Fruit fly (Drosophila melanogaster) Kc167 (cell line): Measurements from ENCODE around the gene Sec24CD.

Experiments used
- Myc ChIP-seq: fragments of >200 bp; optimal IDR thresholded peaks from 2 replicates; lab custom pipeline; 2017; ENCODE audit warnings: missing external identifiers
- Sin3A ChIP-seq: fragments of >200 bp; optimal IDR thresholded peaks from 2 replicates; lab custom pipeline; 2018; ENCODE audit warnings: missing external identifiers
- psq ChIP-seq: fragments of >200 bp; optimal IDR thresholded peaks from 2 replicates; lab custom pipeline; 2017; ENCODE audit warnings: missing external identifiers
- ttk ChIP-seq: sonication (Bioruptor generic); optimal IDR thresholded peaks from 2 replicates; lab custom pipeline; 2017; ENCODE audit warnings: missing external identifiers

DNA sequence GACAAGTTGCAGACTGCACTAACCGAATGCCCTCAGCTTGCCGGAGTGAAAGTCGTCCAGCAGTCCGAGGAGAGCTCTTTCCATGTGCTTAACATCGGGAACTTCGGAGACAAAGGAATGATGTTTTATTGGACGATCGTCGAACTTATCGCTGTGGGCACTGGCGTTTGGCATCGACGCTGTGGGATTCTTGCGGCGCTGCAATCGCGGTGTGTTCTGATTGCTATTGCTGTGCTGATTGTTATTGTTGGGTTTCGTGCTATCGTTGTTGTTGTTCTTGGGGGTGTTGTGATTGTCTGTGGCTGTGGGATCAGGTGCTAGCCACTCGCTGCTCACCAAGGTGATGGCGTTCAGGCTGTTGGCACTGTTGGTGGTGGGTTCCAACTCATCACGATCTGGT is 46.0 kb downstream of the Sec24CD start:
- no peak for TF ChIP-seq Sin3A
- no peak for TF ChIP-seq psq (lab: Kevin White, UChicago)
- no peak for TF ChIP-seq Myc
- no peak for TF ChIP-seq ttk (lab: Kevin White, UChicago)
